Fruit fly (Drosophila melanogaster): ENCODE results near the gene CG32708.

dm6 chrX:9085726-9086125, at the start of gene CG32708:
- no peak for TF ChIP-seq CG8478 (optimal IDR thresholded peaks at IDR 0.05)
- no peak for TF ChIP-seq CTCF (optimal IDR thresholded peaks at IDR 0.05)
